Worm (Caenorhabditis elegans) whole organism, L3 larva: ENCODE data around the gene F36F12.7.
A peak's percentile ranks its signal among the peaks of the same experiment; 100 is the strongest.

Experiments used
- R02D3.7 ChIP-seq: fragments of 150-350 bp; optimal IDR thresholded peaks from 2 replicates; lab custom pipeline; 2014; ENCODE audit warnings: missing biosample characterization, missing genetic modification characterization
- ZK546.5 ChIP-seq: sonication (generic microtip); optimal IDR thresholded peaks from 2 replicates; lab custom pipeline; 2017; ENCODE audit warnings: missing biosample characterization, missing genetic modification characterization
- aly-2 ChIP-seq: fragments of 150-350 bp; optimal IDR thresholded peaks from 2 replicates; lab custom pipeline; 2014; ENCODE audit warnings: missing biosample characterization, missing genetic modification characterization
- ama-1 ChIP-seq: fragments of 150-350 bp; optimal IDR thresholded peaks from 2 replicates; lab custom pipeline; 2018
- ceh-16 ChIP-seq: sonication (generic microtip); optimal IDR thresholded peaks from 2 replicates; lab custom pipeline; 2017; ENCODE audit warnings: missing biosample characterization, missing genetic modification characterization
- ceh-28 ChIP-seq: fragments of 150-350 bp; optimal IDR thresholded peaks from 2 replicates; lab custom pipeline; 2014; ENCODE audit warnings: missing biosample characterization, missing genetic modification reagents, missing genetic modification characterization
- ceh-82 ChIP-seq: fragments of 150-350 bp; optimal IDR thresholded peaks from 2 replicates; lab custom pipeline; 2014; ENCODE audit warnings: missing biosample characterization, missing genetic modification characterization
- ceh-9 ChIP-seq: sonication (generic microtip); optimal IDR thresholded peaks from 2 replicates; lab custom pipeline; 2018; ENCODE audit warnings: missing biosample characterization, missing genetic modification characterization
- egl-27 ChIP-seq: sonication (generic microtip); optimal IDR thresholded peaks from 4 replicates; lab custom pipeline; 2017; ENCODE audit warnings: missing biosample characterization, missing genetic modification reagents, missing genetic modification characterization
- egl-5 ChIP-seq: fragments of 150-350 bp; optimal IDR thresholded peaks from 2 replicates; lab custom pipeline; 2017; ENCODE audit warnings: missing biosample characterization, missing genetic modification reagents, missing genetic modification characterization, inconsistent platforms
- elt-1 ChIP-seq: fragments of 150-350 bp; optimal IDR thresholded peaks from 2 replicates; lab custom pipeline; 2014; ENCODE audit warnings: missing biosample characterization, missing genetic modification characterization
- elt-2 ChIP-seq: sonication (generic microtip); optimal IDR thresholded peaks from 2 replicates; lab custom pipeline; 2016; ENCODE audit warnings: missing genetic modification reagents, mild to moderate bottlenecking, missing genetic modification characterization, missing compliant biosample characterization
- elt-3 ChIP-seq, 3 experiments: fragments of 150-350 bp in 1 of 3; sonication (generic microtip) in 2 of 3; optimal IDR thresholded peaks; 2 replicates in 2 of 3; 4 replicates in 1 of 3; lab custom pipeline; 2014 to 2017; ENCODE audit warnings: missing biosample characterization in 3 of 3, missing genetic modification characterization in 3 of 3
- eor-1 ChIP-seq, 2 experiments: fragments of 150-350 bp; optimal IDR thresholded peaks; 2 replicates each; lab custom pipeline; 2014 to 2018; ENCODE audit warnings: missing biosample characterization in 2 of 2, missing genetic modification characterization in 2 of 2
- fkh-10 ChIP-seq: sonication (generic microtip); optimal IDR thresholded peaks from 2 replicates; lab custom pipeline; 2017; ENCODE audit warnings: missing biosample characterization, missing genetic modification reagents, missing genetic modification characterization
- fos-1 ChIP-seq: fragments of 150-350 bp; optimal IDR thresholded peaks from 2 replicates; lab custom pipeline; 2014; ENCODE audit warnings: missing biosample characterization, missing genetic modification characterization
- hmg-11 ChIP-seq: sonication (generic microtip); optimal IDR thresholded peaks from 2 replicates; lab custom pipeline; 2016; ENCODE audit warnings: missing genetic modification characterization, missing compliant biosample characterization
- jun-1 ChIP-seq: fragments of 150-350 bp; optimal IDR thresholded peaks from 2 replicates; lab custom pipeline; 2014; ENCODE audit warnings: missing biosample characterization, missing genetic modification reagents, missing genetic modification characterization
- lin-15B ChIP-seq: fragments of 150-350 bp; optimal IDR thresholded peaks from 2 replicates; lab custom pipeline; 2014; ENCODE audit warnings: missing biosample characterization, missing genetic modification characterization
- lin-39 ChIP-seq: fragments of 150-350 bp; optimal IDR thresholded peaks from 2 replicates; lab custom pipeline; 2018; ENCODE audit warnings: missing biosample characterization, missing genetic modification reagents, missing genetic modification characterization
- lsy-12 ChIP-seq: sonication (generic microtip); optimal IDR thresholded peaks from 2 replicates; lab custom pipeline; 2016; ENCODE audit warnings: mild to moderate bottlenecking, missing genetic modification characterization, missing compliant biosample characterization
- mdl-1 ChIP-seq: fragments of 150-350 bp; optimal IDR thresholded peaks from 2 replicates; lab custom pipeline; 2014; ENCODE audit warnings: missing biosample characterization, missing genetic modification characterization
- mml-1 ChIP-seq: fragments of 150-350 bp; sonication (generic microtip); optimal IDR thresholded peaks from 3 replicates; lab custom pipeline; 2014; ENCODE audit warnings: missing biosample characterization, missing genetic modification characterization
- nfya-1 ChIP-seq: sonication (generic microtip); optimal IDR thresholded peaks from 2 replicates; lab custom pipeline; 2017; ENCODE audit warnings: missing genetic modification characterization, mild to moderate bottlenecking, missing compliant biosample characterization, antibody characterized with exemption, moderate library complexity; ENCODE audit not compliant: insufficient read depth
- nhr-11 ChIP-seq: fragments of 150-350 bp; optimal IDR thresholded peaks from 2 replicates; lab custom pipeline; 2014; ENCODE audit warnings: missing biosample characterization, missing genetic modification characterization
- nhr-237 ChIP-seq: fragments of 150-350 bp; optimal IDR thresholded peaks from 2 replicates; lab custom pipeline; 2014; ENCODE audit warnings: missing biosample characterization, missing genetic modification characterization
- nhr-25 ChIP-seq: sonication (generic microtip); optimal IDR thresholded peaks from 2 replicates; lab custom pipeline; 2017; ENCODE audit warnings: missing biosample characterization, missing genetic modification characterization
- nhr-43 ChIP-seq: sonication (generic microtip); optimal IDR thresholded peaks from 2 replicates; lab custom pipeline; 2016; ENCODE audit warnings: mild to moderate bottlenecking, missing genetic modification characterization, missing compliant biosample characterization; ENCODE audit not compliant: poor library complexity, severe bottlenecking
- nhr-67 ChIP-seq: fragments of 150-350 bp; optimal IDR thresholded peaks from 2 replicates; lab custom pipeline; 2014; ENCODE audit warnings: missing biosample characterization, missing genetic modification characterization
- nhr-76 ChIP-seq: fragments of 150-350 bp; sonication (generic microtip); optimal IDR thresholded peaks from 5 replicates; lab custom pipeline; 2014; ENCODE audit warnings: missing biosample characterization, missing genetic modification characterization
- pha-4 ChIP-seq: fragments of 150-350 bp; optimal IDR thresholded peaks from 2 replicates; lab custom pipeline; 2014; ENCODE audit warnings: missing biosample characterization, missing genetic modification reagents, missing genetic modification characterization
- pqm-1 ChIP-seq: fragments of 150-350 bp; optimal IDR thresholded peaks from 2 replicates; lab custom pipeline; 2017; ENCODE audit warnings: missing biosample characterization, missing genetic modification characterization, inconsistent platforms
- sea-2 ChIP-seq: fragments of 150-350 bp; sonication (generic microtip); optimal IDR thresholded peaks from 4 replicates; lab custom pipeline; 2014; ENCODE audit warnings: missing biosample characterization, missing genetic modification reagents, missing genetic modification characterization
- skn-1 ChIP-seq: fragments of 150-350 bp; optimal IDR thresholded peaks from 2 replicates; lab custom pipeline; 2014; ENCODE audit warnings: missing biosample characterization, missing genetic modification characterization
- snpc-4 ChIP-seq: fragments of 150-350 bp; optimal IDR thresholded peaks from 2 replicates; lab custom pipeline; 2014; ENCODE audit warnings: missing biosample characterization, missing genetic modification characterization
- tbx-2 ChIP-seq: sonication (generic microtip); optimal IDR thresholded peaks from 2 replicates; lab custom pipeline; 2016; ENCODE audit warnings: mild to moderate bottlenecking, missing genetic modification characterization, missing compliant biosample characterization
- unc-39 ChIP-seq: sonication (generic microtip); optimal IDR thresholded peaks from 4 replicates; lab custom pipeline; 2017; ENCODE audit warnings: missing biosample characterization, missing genetic modification characterization
- unc-62 ChIP-seq: fragments of 150-350 bp; sonication (generic microtip); optimal IDR thresholded peaks from 4 replicates; lab custom pipeline; 2014; ENCODE audit warnings: missing biosample characterization, missing genetic modification reagents, missing genetic modification characterization
- zag-1 ChIP-seq: fragments of 150-350 bp; optimal IDR thresholded peaks from 2 replicates; lab custom pipeline; 2014; ENCODE audit warnings: missing biosample characterization, missing genetic modification characterization
- ztf-11 ChIP-seq: fragments of 150-350 bp; optimal IDR thresholded peaks from 2 replicates; lab custom pipeline; 2014; ENCODE audit warnings: missing biosample characterization, missing genetic modification characterization
- ztf-4 ChIP-seq: fragments of 150-350 bp; optimal IDR thresholded peaks from 2 replicates; lab custom pipeline; 2014; ENCODE audit warnings: missing biosample characterization, missing genetic modification characterization

F36F12.7 gene

DNA sequence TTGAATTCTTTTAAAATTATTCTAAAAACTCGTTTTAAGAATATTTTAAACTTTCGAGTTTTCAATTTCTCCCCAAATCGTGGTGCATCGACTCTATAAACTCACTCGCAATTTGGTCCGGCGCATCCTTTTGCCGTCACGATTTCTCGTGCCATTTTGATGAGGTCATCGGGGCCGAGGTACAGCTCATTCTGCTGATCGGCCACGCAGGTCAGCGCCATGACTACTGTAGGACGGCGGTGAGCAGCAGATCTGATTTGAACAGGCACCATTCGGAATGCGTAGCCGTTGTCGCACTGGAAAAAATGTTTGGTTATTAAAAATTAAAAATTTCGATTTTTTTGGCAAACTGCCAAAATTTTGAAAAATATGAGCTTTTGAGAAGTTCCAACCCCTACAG lies 33.5 kb downstream of the F36F12.7 start:
- TF ChIP-seq nhr-11 (tag; lab: Kevin White, UChicago) (no peak), lsy-12 (tag; lab: Kevin White, UChicago) (no peak), ama-1 (lab: Kevin White, UChicago) (no peak), hmg-11 (tag; lab: Kevin White, UChicago) (peak; percentile 12), aly-2 (tag; lab: Kevin White, UChicago) (no peak), lin-15B (tag; lab: Kevin White, UChicago) (no peak)

ce11 chrV:2133512-2133911 lies 34.4 kb downstream of the F36F12.7 start:
- peak; percentile 11 for TF ChIP-seq pqm-1 (tag; lab: Kevin White, UChicago)
- TF ChIP-seq lsy-12 (tag; lab: Kevin White, UChicago) = no peak
- TF ChIP-seq snpc-4 (tag; lab: Kevin White, UChicago) = peak; percentile 50
- no peak for TF ChIP-seq nhr-25 (tag; lab: Kevin White, UChicago)
- peak; percentile 49 for TF ChIP-seq mdl-1 (tag; lab: Kevin White, UChicago)
- peak; percentile 74 for TF ChIP-seq lin-39 (tag; lab: Kevin White, UChicago)
- TF ChIP-seq ceh-28 (tag; lab: Kevin White, UChicago) = no peak
- no peak for TF ChIP-seq nhr-76 (tag; lab: Kevin White, UChicago)
- peak; percentile 93 for TF ChIP-seq mml-1 (tag; lab: Kevin White, UChicago)
- peak; percentile 28 for TF ChIP-seq jun-1 (tag; lab: Kevin White, UChicago)
- no peak for TF ChIP-seq zag-1 (tag; lab: Kevin White, UChicago)
- TF ChIP-seq egl-5 (tag; lab: Kevin White, UChicago) = peak; percentile 42
- peak; percentile 50 for TF ChIP-seq pha-4 (tag; lab: Kevin White, UChicago)
- TF ChIP-seq skn-1 (tag; lab: Kevin White, UChicago) = no peak
- TF ChIP-seq ceh-16 (tag; lab: Kevin White, UChicago) = no peak
- TF ChIP-seq ztf-11 (tag; lab: Kevin White, UChicago) = no peak
- no peak for TF ChIP-seq eor-1 (tag; optimal IDR thresholded peaks at IDR 0.05; lab: Kevin White, UChicago)
- TF ChIP-seq elt-2 (tag; lab: Kevin White, UChicago) = peak; percentile 5
- no peak for TF ChIP-seq ama-1 (lab: Kevin White, UChicago)
- peak; percentile 80 for TF ChIP-seq hmg-11 (tag; lab: Kevin White, UChicago)
- TF ChIP-seq nhr-237 = no peak
- peak; percentile 68 for TF ChIP-seq fkh-10 (GFP tag; lab: Kevin White, UChicago)
- TF ChIP-seq unc-39 (tag; lab: Kevin White, UChicago) = no peak
- TF ChIP-seq tbx-2 = peak; percentile 7
- peak; percentile 86 for TF ChIP-seq nfya-1 (tag; lab: Kevin White, UChicago)

DNA sequence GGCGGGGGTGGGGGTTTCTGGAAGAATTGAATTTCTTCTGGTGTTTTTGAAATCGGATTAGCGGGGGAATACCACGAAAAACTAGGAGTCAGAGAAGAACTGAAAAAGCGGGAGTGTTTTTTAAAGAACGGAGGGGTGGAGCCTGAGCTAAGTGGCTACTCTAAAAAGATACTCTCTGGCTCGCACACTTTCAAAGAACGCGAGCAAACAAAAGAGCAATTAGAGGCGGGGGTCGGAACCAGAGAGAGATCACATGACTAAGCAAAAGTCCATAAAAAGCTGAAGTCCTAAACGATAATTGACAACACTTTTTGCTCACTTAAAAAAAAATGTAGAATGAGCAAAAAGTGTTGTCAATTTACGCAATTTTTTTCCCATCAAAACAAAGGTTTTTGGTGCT lies 35.2 kb downstream of the F36F12.7 start:
- TF ChIP-seq elt-3 (tag; optimal IDR thresholded peaks at IDR 0.05; lab: Kevin White, UChicago) (no peak), unc-62 (GFP tag; lab: Kevin White, UChicago) (no peak), nfya-1 (tag; lab: Kevin White, UChicago) (peak; percentile 35), lin-39 (tag; lab: Kevin White, UChicago) (peak; percentile 56)

DNA sequence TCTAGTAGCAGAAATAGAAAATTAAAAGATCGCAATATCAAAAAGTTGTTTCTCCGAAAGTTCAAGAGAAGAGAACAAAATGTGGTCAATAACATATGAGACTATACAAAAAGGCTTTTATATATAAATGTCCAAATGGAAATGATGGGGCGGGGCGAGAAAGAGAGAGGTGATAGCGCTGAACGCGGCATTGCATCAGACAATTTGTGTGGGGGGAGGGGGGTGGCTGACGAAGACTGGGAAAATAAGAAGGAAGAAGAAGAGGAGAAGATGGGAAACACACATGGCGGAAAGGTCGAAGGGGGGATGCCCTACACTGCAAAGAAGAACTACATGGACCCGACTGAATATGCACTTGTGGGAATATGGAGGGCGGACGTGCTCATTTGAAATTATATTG lies 36.2 kb downstream of the F36F12.7 start:
- TF ChIP-seq egl-5 (tag; lab: Kevin White, UChicago) (no peak), nhr-25 (tag; lab: Kevin White, UChicago) (no peak), fos-1 (tag; lab: Kevin White, UChicago) (no peak), aly-2 (tag; lab: Kevin White, UChicago) (no peak), nhr-67 (tag; lab: Kevin White, UChicago) (no peak), eor-1 (tag; optimal IDR thresholded peaks at IDR 0.05; lab: Kevin White, UChicago) (no peak), elt-2 (tag; lab: Kevin White, UChicago) (peak; percentile 11), hmg-11 (tag; lab: Kevin White, UChicago) (peak; percentile 54), snpc-4 (tag; lab: Kevin White, UChicago) (peak; percentile 23), ztf-4 (tag; lab: Kevin White, UChicago) (no peak), lin-39 (tag; lab: Kevin White, UChicago) (peak; percentile 39), mdl-1 (tag; lab: Kevin White, UChicago) (no peak), pqm-1 (tag; lab: Kevin White, UChicago) (no peak), elt-1 (tag; lab: Kevin White, UChicago) (no peak), zag-1 (tag; lab: Kevin White, UChicago) (no peak), jun-1 (tag; lab: Kevin White, UChicago) (peak; percentile 86), egl-27 (tag; lab: Kevin White, UChicago) (no peak), pha-4 (tag; lab: Kevin White, UChicago) (no peak), ztf-11 (tag; lab: Kevin White, UChicago) (no peak), tbx-2 (no peak), sea-2 (GFP tag; lab: Kevin White, UChicago) (no peak), nfya-1 (tag; lab: Kevin White, UChicago) (peak; percentile 52), unc-39 (tag; lab: Kevin White, UChicago) (no peak), R02D3.7 (tag; lab: Kevin White, UChicago) (no peak), mml-1 (tag; lab: Kevin White, UChicago) (no peak), ceh-28 (tag; lab: Kevin White, UChicago) (no peak), lin-15B (tag; lab: Kevin White, UChicago) (no peak), lsy-12 (tag; lab: Kevin White, UChicago) (no peak), nhr-237 (no peak), fkh-10 (GFP tag; lab: Kevin White, UChicago) (peak; percentile 27), skn-1 (tag; lab: Kevin White, UChicago) (no peak), nhr-43 (tag; lab: Kevin White, UChicago) (no peak), ZK546.5 (tag; lab: Kevin White, UChicago) (no peak), ceh-16 (tag; lab: Kevin White, UChicago) (no peak), nhr-76 (tag; lab: Kevin White, UChicago) (no peak), ceh-82 (tag; lab: Kevin White, UChicago) (no peak), ceh-9 (no peak)
- TF ChIP-seq, all 47 proteins: peak for 7
